Fruit fly (Drosophila melanogaster): Measurements from ENCODE around the gene NijA.
A peak's percentile ranks its signal among the peaks of the same experiment; 100 is the strongest.

NijA gene

dm6 chr3L:10696635-10697412 lies at the start of gene NijA:
TSS of gene NijA (minus strand) at chr3L:10696877.
- TF ChIP-seq CG7839 (tag; optimal IDR thresholded peaks at IDR 0.05) (peak; percentile 63), CG13894 (tag; optimal IDR thresholded peaks at IDR 0.05) (peak; percentile 19), sob (GFP tag; IDR thresholded peaks at IDR 0.05) (no peak), CG33213 (GFP tag; optimal IDR thresholded peaks at IDR 0.05) (no peak), odd (GFP tag; optimal IDR thresholded peaks at IDR 0.05) (no peak), row (GFP tag; IDR thresholded peaks at IDR 0.05) (peak; percentile 22; the same call in 1 of the 3 replicates), Hmr (GFP tag; optimal IDR thresholded peaks at IDR 0.05) (peak; percentile 46), CG31441 (GFP tag; IDR thresholded peaks at IDR 0.05) (peak; percentile 56; the same call in 1 of the 2 replicates), grau (tag; optimal IDR thresholded peaks at IDR 0.05) (peak; percentile 63), TFAM (GFP tag; optimal IDR thresholded peaks at IDR 0.05) (no peak), slbo (GFP tag; IDR thresholded peaks at IDR 0.05) (peak; percentile 62), CG17361 (GFP tag; IDR thresholded peaks at IDR 0.05) (peak; percentile 74; the same call in 2 of the 3 replicates), CoRest (tag; optimal IDR thresholded peaks at IDR 0.05) (peak; percentile 59), CG8924 (tag; optimal IDR thresholded peaks at IDR 0.05) (peak; percentile 65), nau (GFP tag; optimal IDR thresholded peaks at IDR 0.05) (no peak), Drgx (GFP tag; IDR thresholded peaks at IDR 0.05) (peak; percentile 49), crol (GFP tag; IDR thresholded peaks at IDR 0.05) (no peak), phol (tag; optimal IDR thresholded peaks at IDR 0.05) (peak; percentile 8), CG12769 (tag; optimal IDR thresholded peaks at IDR 0.05) (peak; percentile 25), lola (GFP tag; optimal IDR thresholded peaks at IDR 0.05) (peak in 1 of 3 experiments; percentile 39), Deaf1 (tag; optimal IDR thresholded peaks at IDR 0.05) (peak; percentile 31), CG13424 (tag; optimal IDR thresholded peaks at IDR 0.05) (peak; percentile 25), CG8290 (GFP tag; optimal IDR thresholded peaks at IDR 0.05) (no peak), CG8290 (tag; optimal IDR thresholded peaks at IDR 0.05) (no peak), Eip74EF (GFP tag; optimal IDR thresholded peaks at IDR 0.05) (peak in 1 of 2 experiments; percentile 9), CG3407 (GFP tag; optimal IDR thresholded peaks at IDR 0.05) (no peak), CG9932 (GFP tag; IDR thresholded peaks at IDR 0.05) (peak; percentile 39; the same call in 1 of the 2 replicates), D19A (tag; optimal IDR thresholded peaks at IDR 0.05) (peak; percentile 28), seq (GFP tag; IDR thresholded peaks at IDR 0.05) (no peak), Blimp-1 (GFP tag; optimal IDR thresholded peaks at IDR 0.05) (peak; percentile 52), CG2678 (tag; optimal IDR thresholded peaks at IDR 0.05) (peak; percentile 55), unpg (GFP tag; optimal IDR thresholded peaks at IDR 0.05) (peak; percentile 49), CG10147 (GFP tag; optimal IDR thresholded peaks at IDR 0.05) (peak; percentile 17), CG17829 (tag; optimal IDR thresholded peaks at IDR 0.05) (no peak), CG15601 (tag; optimal IDR thresholded peaks at IDR 0.05) (peak; percentile 35), lbe (GFP tag; optimal IDR thresholded peaks at IDR 0.05) (no peak), Mad (GFP tag; optimal IDR thresholded peaks at IDR 0.05) (no peak), nmo (GFP tag; optimal IDR thresholded peaks at IDR 0.05) (peak; percentile 54), Med (GFP tag) (peak; percentile 9), CG9727 (GFP tag; optimal IDR thresholded peaks at IDR 0.05) (peak; percentile 27), MESR4 (GFP tag; optimal IDR thresholded peaks at IDR 0.05) (no peak), CG10462 (GFP tag; optimal IDR thresholded peaks at IDR 0.05) (no peak), NK7.1 (GFP tag; optimal IDR thresholded peaks at IDR 0.05) (no peak), PHDP (tag; optimal IDR thresholded peaks at IDR 0.05) (peak; percentile 38), Rfx (GFP tag; IDR thresholded peaks at IDR 0.05) (0 out of 2 replicates have a peak, but pooled peaks have one; percentile 22), ftz-f1 (GFP tag; optimal IDR thresholded peaks at IDR 0.05) (no peak), Rx (GFP tag; IDR thresholded peaks at IDR 0.05) (no peak), CG7271 (tag; optimal IDR thresholded peaks at IDR 0.05) (no peak)
